Worm (Caenorhabditis elegans) whole organism, late embryonic: ENCODE results near the gene C25A8.5.

Experiments
- C38D4.7 ChIP-seq: fragments of 200-800 bp; sonication (Bioruptor generic); optimal IDR thresholded peaks from 2 replicates; lab custom pipeline; 2018; ENCODE audit warnings: mild to moderate bottlenecking, missing genetic modification characterization, moderate library complexity, missing compliant biosample characterization
- K02D7.2 ChIP-seq: sonication (generic microtip); optimal IDR thresholded peaks from 2 replicates; lab custom pipeline; 2017; ENCODE audit warnings: mild to moderate bottlenecking, missing genetic modification characterization, missing compliant biosample characterization
- T23F11.4 ChIP-seq: fragments of 200-800 bp; sonication (Bioruptor generic); optimal IDR thresholded peaks from 2 replicates; lab custom pipeline; 2018; ENCODE audit warnings: mild to moderate bottlenecking, missing genetic modification characterization, missing compliant biosample characterization
- Y22D7AL.16 ChIP-seq: sonication (generic microtip); optimal IDR thresholded peaks from 2 replicates; lab custom pipeline; 2016; ENCODE audit warnings: missing genetic modification characterization, missing compliant biosample characterization
- ahr-1 ChIP-seq: sonication (generic microtip); optimal IDR thresholded peaks from 2 replicates; lab custom pipeline; 2016; ENCODE audit warnings: missing genetic modification characterization, missing compliant biosample characterization
- ceh-18 ChIP-seq: sonication (generic microtip); optimal IDR thresholded peaks from 2 replicates; lab custom pipeline; 2016; ENCODE audit warnings: missing genetic modification characterization, missing compliant biosample characterization
- ceh-2 ChIP-seq: sonication (generic microtip); optimal IDR thresholded peaks from 2 replicates; lab custom pipeline; 2016; ENCODE audit warnings: missing genotype, missing genetic modification characterization, missing compliant biosample characterization
- ceh-22 ChIP-seq: sonication (generic microtip); optimal IDR thresholded peaks from 2 replicates; lab custom pipeline; 2017; ENCODE audit warnings: missing biosample characterization, missing genetic modification characterization
- ceh-24 ChIP-seq: sonication (generic microtip); optimal IDR thresholded peaks from 2 replicates; lab custom pipeline; 2016; ENCODE audit warnings: mild to moderate bottlenecking, missing genetic modification characterization, missing compliant biosample characterization
- ceh-30 ChIP-seq: fragments of 150-350 bp; optimal IDR thresholded peaks from 2 replicates; lab custom pipeline; 2014; ENCODE audit warnings: missing biosample characterization, missing genetic modification characterization
- ceh-31 ChIP-seq: sonication (generic microtip); optimal IDR thresholded peaks from 2 replicates; lab custom pipeline; 2016; ENCODE audit warnings: missing genetic modification characterization, missing compliant biosample characterization
- ceh-34 ChIP-seq: sonication (generic microtip); optimal IDR thresholded peaks from 2 replicates; lab custom pipeline; 2016; ENCODE audit warnings: mild to moderate bottlenecking, missing genetic modification characterization, missing compliant biosample characterization
- che-1 ChIP-seq: sonication (generic microtip); optimal IDR thresholded peaks from 2 replicates; lab custom pipeline; 2016; ENCODE audit warnings: mild to moderate bottlenecking, missing genetic modification characterization, missing compliant biosample characterization
- dve-1 ChIP-seq: sonication (generic microtip); optimal IDR thresholded peaks from 2 replicates; lab custom pipeline; 2017; ENCODE audit warnings: antibody characterized with exemption, mild to moderate bottlenecking, missing genetic modification characterization, missing compliant biosample characterization
- elt-2 ChIP-seq: sonication (generic microtip); optimal IDR thresholded peaks from 2 replicates; lab custom pipeline; 2016; ENCODE audit warnings: missing genetic modification reagents, missing genetic modification characterization, missing compliant biosample characterization
- elt-4 ChIP-seq: sonication (generic microtip); optimal IDR thresholded peaks from 2 replicates; lab custom pipeline; 2016; ENCODE audit warnings: missing genetic modification characterization, missing compliant biosample characterization
- fax-1 ChIP-seq: sonication (generic microtip); optimal IDR thresholded peaks from 2 replicates; lab custom pipeline; 2016; ENCODE audit warnings: missing genotype, missing genetic modification characterization, missing compliant biosample characterization
- fkh-6 ChIP-seq: sonication (generic microtip); optimal IDR thresholded peaks from 2 replicates; lab custom pipeline; 2016; ENCODE audit warnings: missing genetic modification characterization, missing compliant biosample characterization
- gmeb-2 ChIP-seq: sonication (generic microtip); optimal IDR thresholded peaks from 2 replicates; lab custom pipeline; 2016; ENCODE audit warnings: missing genetic modification characterization, inconsistent platforms, missing compliant biosample characterization
- hlh-30 ChIP-seq: sonication (generic microtip); optimal IDR thresholded peaks from 2 replicates; lab custom pipeline; 2017; ENCODE audit warnings: antibody characterized with exemption, missing genetic modification characterization, missing compliant biosample characterization; ENCODE audit not compliant: insufficient read depth
- hlh-6 ChIP-seq: sonication (generic microtip); optimal IDR thresholded peaks from 2 replicates; lab custom pipeline; 2016; ENCODE audit warnings: missing genotype, missing genetic modification characterization, missing compliant biosample characterization
- hlh-8 ChIP-seq: sonication (generic microtip); optimal IDR thresholded peaks from 2 replicates; lab custom pipeline; 2016; ENCODE audit warnings: missing genotype, missing genetic modification characterization, missing compliant biosample characterization
- madf-2 ChIP-seq: sonication (generic microtip); optimal IDR thresholded peaks from 2 replicates; lab custom pipeline; 2017; ENCODE audit warnings: missing genetic modification characterization, missing compliant biosample characterization
- nfya-1 ChIP-seq: sonication (generic microtip); optimal IDR thresholded peaks from 2 replicates; lab custom pipeline; 2017; ENCODE audit warnings: missing genetic modification characterization, mild to moderate bottlenecking, missing compliant biosample characterization, antibody characterized with exemption, moderate library complexity
- nhr-11 ChIP-seq: fragments of 150-350 bp; optimal IDR thresholded peaks from 2 replicates; lab custom pipeline; 2014; ENCODE audit warnings: missing biosample characterization, missing genetic modification characterization
- nhr-232 ChIP-seq: sonication (generic microtip); optimal IDR thresholded peaks from 2 replicates; lab custom pipeline; 2016; ENCODE audit warnings: missing genetic modification characterization, missing compliant biosample characterization
- pag-3 ChIP-seq: sonication (generic microtip); optimal IDR thresholded peaks from 2 replicates; lab custom pipeline; 2016; ENCODE audit warnings: missing compliant biosample characterization, missing genetic modification characterization, borderline replicate concordance
- pax-1 ChIP-seq: fragments of 150-350 bp; optimal IDR thresholded peaks from 2 replicates; lab custom pipeline; 2014; ENCODE audit warnings: missing biosample characterization, missing genetic modification characterization
- pha-4 ChIP-seq: fragments of 150-350 bp; optimal IDR thresholded peaks from 2 replicates; lab custom pipeline; 2018; ENCODE audit warnings: missing biosample characterization, missing genetic modification reagents, missing genetic modification characterization
- ref-2 ChIP-seq: sonication (generic microtip); optimal IDR thresholded peaks from 2 replicates; lab custom pipeline; 2016; ENCODE audit warnings: missing genetic modification characterization, missing compliant biosample characterization
- sox-2 ChIP-seq: fragments of 200-800 bp; sonication (Bioruptor generic); IDR thresholded peaks from 2 replicates; pipeline ENCODE4 v1.3.6; 2022; ENCODE audit warnings: missing genetic modification reagents, missing genetic modification characterization, missing compliant biosample characterization
- sox-4 ChIP-seq: sonication (generic microtip); optimal IDR thresholded peaks from 2 replicates; lab custom pipeline; 2017; ENCODE audit warnings: mild to moderate bottlenecking, missing genetic modification characterization, inconsistent platforms, missing compliant biosample characterization
- syd-9 ChIP-seq: sonication (generic microtip); optimal IDR thresholded peaks from 2 replicates; lab custom pipeline; 2016; ENCODE audit warnings: mild to moderate bottlenecking, missing genetic modification characterization, moderate library complexity, missing compliant biosample characterization
- tbx-2 ChIP-seq: sonication (generic microtip); optimal IDR thresholded peaks from 2 replicates; lab custom pipeline; 2016; ENCODE audit warnings: missing genetic modification characterization, missing compliant biosample characterization
- tbx-7 ChIP-seq: sonication (generic microtip); optimal IDR thresholded peaks from 2 replicates; lab custom pipeline; 2016; ENCODE audit warnings: missing genotype, missing genetic modification characterization, missing compliant biosample characterization
- ttx-3 ChIP-seq: sonication (generic microtip); optimal IDR thresholded peaks from 2 replicates; lab custom pipeline; 2016; ENCODE audit warnings: missing genetic modification reagents, missing genetic modification characterization, missing compliant biosample characterization
- unc-3 ChIP-seq, 2 experiments: fragments of 200-800 bp in 1 of 2; sonication (Bioruptor generic) in 1 of 2; sonication (generic microtip) in 1 of 2; conservative IDR thresholded peaks in 1 of 2; optimal IDR thresholded peaks in 1 of 2; 2 replicates each; pipeline versions ENCODE4 v1.3.6 to Lab custom; 2016 to 2022; ENCODE audit warnings: missing compliant biosample characterization in 2 of 2, missing genetic modification characterization in 2 of 2, missing genetic modification reagents in 1 of 2
- unc-42 ChIP-seq: sonication (generic microtip); optimal IDR thresholded peaks from 2 replicates; lab custom pipeline; 2016; ENCODE audit warnings: missing genotype, missing genetic modification characterization, missing compliant biosample characterization
- unc-86 ChIP-seq: sonication (generic microtip); optimal IDR thresholded peaks from 2 replicates; lab custom pipeline; 2016; ENCODE audit warnings: missing genetic modification characterization, missing compliant biosample characterization

C25A8.5 gene

ce11 chrIV:7010195-7010594 is 10.9 kb downstream of the C25A8.5 start:
- TF ChIP-seq madf-2 (tag; lab: Kevin White, UChicago) (no peak), gmeb-2 (tag; lab: Kevin White, UChicago) (no peak), elt-4 (tag; lab: Kevin White, UChicago) (no peak), ttx-3 (tag; lab: Kevin White, UChicago) (no peak), C38D4.7 (GFP tag; lab: Kevin White, UChicago) (no peak), ceh-30 (tag; lab: Kevin White, UChicago) (no peak), sox-4 (no peak), pax-1 (tag; lab: Kevin White, UChicago) (no peak)

- no peak for TF ChIP-seq unc-86 (tag; lab: Kevin White, UChicago)
- TF ChIP-seq hlh-30 = no peak
- TF ChIP-seq che-1 (tag; lab: Kevin White, UChicago) = no peak
- TF ChIP-seq ttx-3 (tag; lab: Kevin White, UChicago) = no peak
- no peak for TF ChIP-seq ref-2 (tag; lab: Kevin White, UChicago)
Measured at ce11 chrIV:7010835-7011234, 11.5 kb downstream of the C25A8.5 start, which contains the start of gene C25A8.1. C25A8.1 (plus strand) TSS chrIV:7011135.

ce11 chrIV:7011728-7012127 is 12.4 kb downstream of the C25A8.5 start, which contains the start of gene trxr-1:
trxr-1 (plus strand) TSS chrIV:7011954.
- TF ChIP-seq pag-3 (tag; lab: Kevin White, UChicago) (no peak), ceh-24 (tag; lab: Kevin White, UChicago) (no peak)

- no peak for TF ChIP-seq elt-2 (tag; lab: Kevin White, UChicago)
Measured at ce11 chrIV:7012214-7012613, 12.9 kb downstream of the C25A8.5 start.

ce11 chrIV:7012731-7013445 is 13.6 kb downstream of the C25A8.5 start:
- TF ChIP-seq unc-3 (GFP tag; conservative IDR thresholded peaks at IDR 0.05; lab: Robert Waterston, UW) (no peak), unc-3 (tag; optimal IDR thresholded peaks at IDR 0.05; lab: Kevin White, UChicago) (no peak), elt-2 (tag; lab: Kevin White, UChicago) (no peak), ttx-3 (tag; lab: Kevin White, UChicago) (no peak), ceh-2 (tag; lab: Kevin White, UChicago) (no peak), fax-1 (tag; lab: Kevin White, UChicago) (no peak), dve-1 (no peak), tbx-2 (tag; lab: Kevin White, UChicago) (no peak), unc-42 (tag; lab: Kevin White, UChicago) (no peak), ahr-1 (tag; lab: Kevin White, UChicago) (no peak), pha-4 (no peak), K02D7.2 (tag; lab: Kevin White, UChicago) (no peak), nhr-232 (no peak), ceh-22 (tag; lab: Kevin White, UChicago) (no peak)

ce11 chrIV:7016502-7016901 is 17.2 kb downstream of the C25A8.5 start:
- peak; percentile 61 for TF ChIP-seq nfya-1 (tag; lab: Kevin White, UChicago)
- no peak for TF ChIP-seq T23F11.4 (GFP tag; lab: Kevin White, UChicago)
- TF ChIP-seq ceh-34 (tag; lab: Kevin White, UChicago) = peak; percentile 13
- TF ChIP-seq unc-42 (tag; lab: Kevin White, UChicago) = peak; percentile 52
- no peak for TF ChIP-seq sox-4
- no peak for TF ChIP-seq unc-3 (GFP tag; conservative IDR thresholded peaks at IDR 0.05; lab: Robert Waterston, UW)
- TF ChIP-seq unc-3 (tag; optimal IDR thresholded peaks at IDR 0.05; lab: Kevin White, UChicago) = no peak
- TF ChIP-seq ahr-1 (tag; lab: Kevin White, UChicago) = no peak
- peak; percentile 60 for TF ChIP-seq hlh-30
- no peak for TF ChIP-seq hlh-6 (tag; lab: Kevin White, UChicago)
- no peak for TF ChIP-seq syd-9 (tag; lab: Kevin White, UChicago)
- no peak for TF ChIP-seq ceh-18 (tag; lab: Kevin White, UChicago)
- no peak for TF ChIP-seq pag-3 (tag; lab: Kevin White, UChicago)
- TF ChIP-seq ref-2 (tag; lab: Kevin White, UChicago) = no peak
- TF ChIP-seq elt-2 (tag; lab: Kevin White, UChicago) = no peak
- TF ChIP-seq che-1 (tag; lab: Kevin White, UChicago) = no peak
- TF ChIP-seq hlh-8 (tag; lab: Kevin White, UChicago) = peak; percentile 2
- no peak for TF ChIP-seq ceh-2 (tag; lab: Kevin White, UChicago)
- TF ChIP-seq fkh-6 (tag; lab: Kevin White, UChicago) = no peak
- TF ChIP-seq sox-2 = no peak
- no peak for TF ChIP-seq nhr-11 (tag; lab: Kevin White, UChicago)
- TF ChIP-seq Y22D7AL.16 = no peak
- no peak for TF ChIP-seq K02D7.2 (tag; lab: Kevin White, UChicago)
- TF ChIP-seq ceh-31 = peak; percentile 33
- no peak for TF ChIP-seq tbx-7 (tag; lab: Kevin White, UChicago)
